Worm (Caenorhabditis elegans): ENCODE measurements around the gene sprr-3.

DNA sequence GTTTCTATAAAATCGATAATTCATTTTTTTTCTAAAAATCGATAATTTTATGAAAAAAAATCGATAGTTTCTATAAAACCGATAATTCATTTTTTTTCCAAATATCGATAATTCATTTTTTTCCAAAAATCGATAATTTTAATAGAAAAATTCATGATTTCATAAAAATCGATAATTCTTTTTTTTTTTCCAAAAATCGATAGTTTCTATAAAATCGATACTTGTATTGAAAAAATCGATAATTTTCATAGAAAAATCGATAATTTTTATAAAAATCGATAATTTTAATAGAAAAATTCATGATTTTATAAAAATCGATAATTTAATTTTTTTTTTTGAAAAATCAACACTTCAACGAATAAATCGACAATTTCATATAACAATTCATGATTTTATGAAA, 12.8 kb upstream of the sprr-3 start:
- TF ChIP-seq W03F9.2 (tag; optimal IDR thresholded peaks at IDR 0.05) (no peak), dao-5 (tag; optimal IDR thresholded peaks at IDR 0.05) (no peak)
